Worm (Caenorhabditis elegans): ENCODE measurements around the gene T03F6.10.

- no peak for TF ChIP-seq lin-13 (GFP tag; optimal IDR thresholded peaks at IDR 0.05)
- no peak for TF ChIP-seq nhr-12 (tag; optimal IDR thresholded peaks at IDR 0.05)
- no peak for TF ChIP-seq nhr-11 (tag; optimal IDR thresholded peaks at IDR 0.05)
- TF ChIP-seq lin-35 (GFP tag; optimal IDR thresholded peaks at IDR 0.05): no peak
- TF ChIP-seq dsc-1 (tag; optimal IDR thresholded peaks at IDR 0.05): no peak
- TF ChIP-seq ces-1 (GFP tag; optimal IDR thresholded peaks at IDR 0.05): no peak
- no peak for TF ChIP-seq egl-27 (tag; optimal IDR thresholded peaks at IDR 0.05)
- TF ChIP-seq elt-3 (tag; optimal IDR thresholded peaks at IDR 0.05): no peak
Observed at ce11 chrIII:13381684-13382083, 3.5 kb upstream of the T03F6.10 start.
